Fruit fly (Drosophila melanogaster) whole organism, embryonic: ENCODE data around the gene cysu.

Experiments used
- CG12104 ChIP-seq: fragments of 200-800 bp; sonication (Bioruptor generic); optimal IDR thresholded peaks from 3 replicates; lab custom pipeline; 2016; ENCODE audit warnings: missing biosample characterization, missing genetic modification characterization
- CG13624 ChIP-seq: fragments of 200-800 bp; sonication (Bioruptor generic); optimal IDR thresholded peaks from 2 replicates; lab custom pipeline; 2016; ENCODE audit warnings: missing biosample characterization, missing genetic modification characterization
- CG14965 ChIP-seq: fragments of 200-800 bp; sonication (Bioruptor generic); optimal IDR thresholded peaks from 2 replicates; lab custom pipeline; 2016; ENCODE audit warnings: missing biosample characterization, missing genetic modification characterization, borderline replicate concordance
- CG17568 ChIP-seq: fragments of 200-800 bp; sonication (Bioruptor generic); optimal IDR thresholded peaks from 2 replicates; lab custom pipeline; 2018; ENCODE audit warnings: missing biosample characterization, mild to moderate bottlenecking, missing genetic modification characterization, moderate library complexity
- CG1832 ChIP-seq: fragments of 200-800 bp; sonication (Bioruptor generic); optimal IDR thresholded peaks from 2 replicates; lab custom pipeline; 2017; ENCODE audit warnings: missing biosample characterization, mild to moderate bottlenecking, missing genetic modification characterization, inconsistent platforms
- CG18619 ChIP-seq: fragments of 200-800 bp; sonication (Bioruptor generic); optimal IDR thresholded peaks from 3 replicates; lab custom pipeline; 2017; ENCODE audit warnings: missing biosample characterization, mild to moderate bottlenecking, missing genetic modification characterization
- CG2116 ChIP-seq: fragments of 200-800 bp; sonication (Bioruptor generic); optimal IDR thresholded peaks from 3 replicates; lab custom pipeline; 2018; ENCODE audit warnings: missing biosample characterization, mild to moderate bottlenecking, missing genetic modification characterization
- CG30403 ChIP-seq: fragments of 200-800 bp; sonication (Bioruptor generic); optimal IDR thresholded peaks from 3 replicates; lab custom pipeline; 2016; ENCODE audit warnings: missing biosample characterization, missing genetic modification characterization
- CG31441 ChIP-seq: fragments of 200-800 bp; sonication (Bioruptor generic); IDR thresholded peaks from 2 replicates; pipeline ENCODE4 v1.3.6; 2022; ENCODE audit warnings: missing biosample characterization, missing genetic modification characterization
- CG3281 ChIP-seq: fragments of 200-800 bp; sonication (Bioruptor generic); optimal IDR thresholded peaks from 3 replicates; lab custom pipeline; 2017; ENCODE audit warnings: missing biosample characterization, mild to moderate bottlenecking, missing genetic modification characterization
- CG33557 ChIP-seq: fragments of 200-800 bp; sonication (Bioruptor generic); optimal IDR thresholded peaks from 2 replicates; lab custom pipeline; 2019; ENCODE audit warnings: missing biosample characterization, mild to moderate bottlenecking, missing genetic modification characterization, moderate library complexity
- CG34224 ChIP-seq: fragments of 200-800 bp; sonication (Bioruptor generic); IDR thresholded peaks from 3 replicates; pipeline ENCODE4 v1.3.6; 2022; ENCODE audit warnings: missing biosample characterization, missing genetic modification characterization; ENCODE audit not compliant: partially characterized antibody
- CG42726 ChIP-seq: fragments of 200-800 bp; sonication (Bioruptor generic); IDR thresholded peaks from 2 replicates; pipeline ENCODE4 v1.3.6; 2022; ENCODE audit warnings: missing biosample characterization, missing genetic modification characterization; ENCODE audit not compliant: partially characterized antibody
- CG4730 ChIP-seq: fragments of 200-800 bp; sonication (Bioruptor generic); IDR thresholded peaks from 2 replicates; pipeline ENCODE4 v1.3.6; 2022; ENCODE audit warnings: missing biosample characterization, missing genetic modification characterization
- CG4854 ChIP-seq: fragments of 200-800 bp; sonication (Bioruptor generic); optimal IDR thresholded peaks from 2 replicates; lab custom pipeline; 2016; ENCODE audit warnings: missing biosample characterization, missing genetic modification characterization, inconsistent platforms
- CG9727 ChIP-seq: fragments of 200-800 bp; sonication (Bioruptor generic); optimal IDR thresholded peaks from 3 replicates; lab custom pipeline; 2017; ENCODE audit warnings: missing biosample characterization, mild to moderate bottlenecking, missing genetic modification characterization
- CHES-1-like ChIP-seq: fragments of 200-800 bp; sonication (Bioruptor generic); optimal IDR thresholded peaks from 2 replicates; lab custom pipeline; 2016; ENCODE audit warnings: missing biosample characterization, missing genetic modification characterization
- D19B ChIP-seq: fragments of 200-800 bp; sonication (Bioruptor generic); optimal IDR thresholded peaks from 2 replicates; lab custom pipeline; 2017; ENCODE audit warnings: missing biosample characterization, mild to moderate bottlenecking, missing genetic modification characterization
- ERR ChIP-seq: fragments of 200-800 bp; sonication (Bioruptor generic); optimal IDR thresholded peaks from 2 replicates; lab custom pipeline; 2016; ENCODE audit warnings: missing biosample characterization, missing genetic modification characterization
- Eip74EF ChIP-seq, 2 experiments: fragments of 200-800 bp in 1 of 2; fragments of >200 bp in 1 of 2; sonication (Bioruptor generic) in 1 of 2; optimal IDR thresholded peaks; 2 replicates each; lab custom pipeline; 2017 to 2019; ENCODE audit warnings: missing biosample characterization in 2 of 2, missing genetic modification characterization in 2 of 2, mild to moderate bottlenecking in 1 of 2, moderate library complexity in 1 of 2
- Fer2 ChIP-seq: fragments of 200-800 bp; sonication (Bioruptor generic); optimal IDR thresholded peaks from 2 replicates; lab custom pipeline; 2018; ENCODE audit warnings: missing biosample characterization, mild to moderate bottlenecking, missing genetic modification characterization, moderate library complexity
- Gsc ChIP-seq: fragments of 200-800 bp; sonication (Bioruptor generic); IDR thresholded peaks from 2 replicates; pipeline ENCODE4 v1.3.6; 2022; ENCODE audit warnings: missing biosample characterization, missing genetic modification characterization
- H15 ChIP-seq: fragments of 200-800 bp; sonication (Bioruptor generic); IDR thresholded peaks from 3 replicates; pipeline ENCODE4 v1.3.6; 2022; ENCODE audit warnings: missing biosample characterization, missing genetic modification characterization
- HLH3B ChIP-seq: fragments of 200-800 bp; sonication (Bioruptor generic); IDR thresholded peaks from 2 replicates; pipeline ENCODE4 v1.3.6; 2022; ENCODE audit warnings: missing biosample characterization, missing genetic modification characterization
- Hr78 ChIP-seq, 2 experiments: fragments of 200-800 bp in 1 of 2; fragments of >200 bp in 1 of 2; sonication (Bioruptor generic) in 1 of 2; optimal IDR thresholded peaks; 2 replicates each; lab custom pipeline; 2017 to 2019; ENCODE audit warnings: missing biosample characterization in 2 of 2, missing genetic modification characterization in 2 of 2, mild to moderate bottlenecking in 1 of 2, moderate library complexity in 1 of 2
- Med ChIP-seq: fragments of 200-800 bp; sonication (Bioruptor generic); peaks from one replicate; lab custom pipeline; 2016; ENCODE audit warnings: missing biosample characterization, missing genetic modification characterization, mild to moderate bottlenecking, inconsistent platforms, moderate library complexity
- NK7.1 ChIP-seq: fragments of 200-800 bp; sonication (Bioruptor generic); optimal IDR thresholded peaks from 3 replicates; lab custom pipeline; 2016; ENCODE audit warnings: missing biosample characterization, missing genetic modification characterization
- Poxn ChIP-seq: fragments of 200-800 bp; sonication (Bioruptor generic); IDR thresholded peaks from 2 replicates; pipeline ENCODE4 v1.3.6; 2022; ENCODE audit warnings: missing biosample characterization, missing genetic modification characterization
- Taf1 ChIP-seq: fragments of 200-800 bp; sonication (Bioruptor generic); IDR thresholded peaks from 2 replicates; pipeline ENCODE4 v1.3.6; 2022; ENCODE audit warnings: missing biosample characterization, missing genetic modification characterization
- Xbp1 ChIP-seq: fragments of 200-800 bp; sonication (Bioruptor generic); optimal IDR thresholded peaks from 3 replicates; lab custom pipeline; 2016; ENCODE audit warnings: missing biosample characterization, mild to moderate bottlenecking, missing genetic modification characterization
- bigmax ChIP-seq: fragments of 200-800 bp; sonication (Bioruptor generic); optimal IDR thresholded peaks from 2 replicates; lab custom pipeline; 2018; ENCODE audit warnings: missing biosample characterization, mild to moderate bottlenecking, missing genetic modification characterization
- bsh ChIP-seq, 2 experiments: fragments of 200-800 bp; sonication (Bioruptor generic); optimal IDR thresholded peaks; 2 replicates each; lab custom pipeline; 2017 to 2018; ENCODE audit warnings: mild to moderate bottlenecking in 2 of 2, missing biosample characterization in 2 of 2, missing genetic modification characterization in 2 of 2, moderate library complexity in 1 of 2
- crc ChIP-seq: fragments of 200-800 bp; sonication (Bioruptor generic); optimal IDR thresholded peaks from 2 replicates; lab custom pipeline; 2016; ENCODE audit warnings: missing biosample characterization, missing genetic modification characterization
- dimm ChIP-seq: fragments of 200-800 bp; sonication (Bioruptor generic); IDR thresholded peaks from 2 replicates; pipeline ENCODE4 v1.3.6; 2022; ENCODE audit warnings: missing biosample characterization, missing genetic modification characterization
- gem ChIP-seq: fragments of 200-800 bp; sonication (Bioruptor generic); optimal IDR thresholded peaks from 2 replicates; lab custom pipeline; 2019; ENCODE audit warnings: missing biosample characterization, mild to moderate bottlenecking, missing genetic modification characterization, moderate library complexity
- grau ChIP-seq: fragments of 200-800 bp; optimal IDR thresholded peaks from 3 replicates; lab custom pipeline; 2019; ENCODE audit warnings: missing biosample characterization, mild to moderate bottlenecking, missing genetic modification characterization, moderate library complexity
- grn ChIP-seq: fragments of 200-800 bp; sonication (Bioruptor generic); optimal IDR thresholded peaks from 3 replicates; lab custom pipeline; 2017; ENCODE audit warnings: missing biosample characterization, missing genetic modification characterization
- gsb ChIP-seq: fragments of 200-800 bp; sonication (Bioruptor generic); IDR thresholded peaks from 2 replicates; pipeline ENCODE4 v1.3.6; 2022; ENCODE audit warnings: missing biosample characterization, missing genetic modification characterization
- jigr1 ChIP-seq: fragments of 200-800 bp; sonication (Bioruptor generic); IDR thresholded peaks from 3 replicates; pipeline ENCODE4 v1.3.6; 2022; ENCODE audit warnings: missing biosample characterization, missing genetic modification characterization
- otp ChIP-seq: fragments of 200-800 bp; sonication (Bioruptor generic); IDR thresholded peaks from 3 replicates; pipeline ENCODE4, ENCODE4 v1.3.6; 2022; ENCODE audit warnings: missing biosample characterization, missing genetic modification characterization
- run ChIP-seq: fragments of 200-800 bp; sonication (Bioruptor generic); optimal IDR thresholded peaks from 3 replicates; lab custom pipeline; 2018; ENCODE audit warnings: missing biosample characterization, mild to moderate bottlenecking, missing genetic modification characterization
- sc ChIP-seq, 3 experiments: fragments of >200 bp in 2 of 3; fragments of 200-800 bp in 1 of 3; sonication (Bioruptor generic) in 1 of 3; optimal IDR thresholded peaks; 2 replicates in 2 of 3; 3 replicates in 1 of 3; lab custom pipeline; 2017; ENCODE audit warnings: mild to moderate bottlenecking in 1 of 3, missing biosample characterization in 1 of 3, missing genetic modification characterization in 1 of 3, missing genetic modification reagents in 1 of 3
- slbo ChIP-seq: fragments of 200-800 bp; sonication (Bioruptor generic); IDR thresholded peaks from 2 replicates; pipeline ENCODE4 v1.3.6; 2022; ENCODE audit warnings: missing biosample characterization, missing genetic modification characterization
- tup ChIP-seq: fragments of 200-800 bp; sonication (Bioruptor generic); optimal IDR thresholded peaks from 2 replicates; lab custom pipeline; 2016; ENCODE audit warnings: missing biosample characterization, mild to moderate bottlenecking, missing genetic modification characterization, moderate library complexity
- twi ChIP-seq: fragments of 200-800 bp; optimal IDR thresholded peaks from 2 replicates; lab custom pipeline; 2019; ENCODE audit warnings: missing biosample characterization, mild to moderate bottlenecking, missing genetic modification characterization, moderate library complexity
- vvl ChIP-seq: fragments of 200-800 bp; sonication (Bioruptor generic); IDR thresholded peaks from 2 replicates; pipeline ENCODE4 v1.3.6; 2022; ENCODE audit warnings: missing biosample characterization, missing genetic modification characterization
- zfh1 ChIP-seq: fragments of 200-800 bp; sonication (Bioruptor generic); IDR thresholded peaks from 3 replicates; pipeline ENCODE4 v1.3.6; 2022; ENCODE audit warnings: missing biosample characterization, missing genetic modification characterization

Gene cysu

dm6 chr3R:17385329-17386019, 40.1 kb upstream of the cysu start (continued):
- TF ChIP-seq Taf1 (GFP tag; lab: Robert Waterston, UW) (no peak), CG42726 (GFP tag; lab: Robert Waterston, UW) (no peak), CG13624 (peak; percentile 80), dimm (GFP tag; lab: Robert Waterston, UW) (no peak), CG4854 (peak; percentile 19), gsb (peak; percentile 46; the same call in 1 of the 2 replicates), grn (GFP tag; lab: Kevin White, UChicago) (no peak), Fer2 (tag; lab: Kevin White, UChicago) (peak; percentile 3), CG12104 (GFP tag; lab: Kevin White, UChicago) (peak; percentile 37), CG30403 (GFP tag; lab: Kevin White, UChicago) (peak; percentile 61), CG18619 (no peak), crc (peak; percentile 38), zfh1 (GFP tag; lab: Robert Waterston, UW) (peak; percentile 78), sc (optimal IDR thresholded peaks at IDR 0.05; lab: Kevin White, UChicago) (no peak), sc (GFP tag; optimal IDR thresholded peaks at IDR 0.05; lab: Kevin White, UChicago) (no peak), NK7.1 (GFP tag; lab: Kevin White, UChicago) (peak; percentile 17), otp (GFP tag; lab: Robert Waterston, UW) (peak; percentile 52; the same call in 1 of the 3 replicates), CG2116 (GFP tag; lab: Kevin White, UChicago) (peak; percentile 99), D19B (GFP tag; lab: Kevin White, UChicago) (no peak), Med (GFP tag; lab: Kevin White, UChicago) (peak; percentile 96), run (tag; lab: Kevin White, UChicago) (no peak), ERR (GFP tag; lab: Kevin White, UChicago) (peak; percentile 58), Xbp1 (GFP tag; lab: Kevin White, UChicago) (peak; percentile 76), bsh (GFP tag; optimal IDR thresholded peaks at IDR 0.05; lab: Kevin White, UChicago) (peak in 1 of 2 experiments; percentile 33), CG31441 (GFP tag; lab: Robert Waterston, UW) (peak; percentile 42), CG34224 (GFP tag; lab: Robert Waterston, UW) (peak; percentile 40; the same call in 1 of the 3 replicates), CG1832 (GFP tag; lab: Kevin White, UChicago) (no peak), HLH3B (GFP tag; lab: Robert Waterston, UW) (peak; percentile 37; the same call in 1 of the 2 replicates), Hr78 (GFP tag; optimal IDR thresholded peaks at IDR 0.05; lab: Kevin White, UChicago) (no peak), CG14965 (GFP tag; lab: Kevin White, UChicago) (no peak), slbo (GFP tag; lab: Robert Waterston, UW) (peak; percentile 58), grau (tag; lab: Kevin White, UChicago) (peak; percentile 66), CG4730 (GFP tag; lab: Robert Waterston, UW) (peak; percentile 41; the same call in 1 of the 2 replicates), Gsc (GFP tag; lab: Robert Waterston, UW) (no peak), bigmax (GFP tag; lab: Kevin White, UChicago) (peak; percentile 38), Poxn (0 out of 2 replicates have a peak, but pooled peaks have one; percentile 38), CG17568 (GFP tag; lab: Kevin White, UChicago) (no peak), H15 (GFP tag; lab: Robert Waterston, UW) (peak; percentile 43; the same call in 1 of the 3 replicates), twi (tag; lab: Kevin White, UChicago) (peak; percentile 26), CHES-1-like (GFP tag; lab: Kevin White, UChicago) (peak; percentile 74), gem (tag; lab: Kevin White, UChicago) (peak; percentile 68), jigr1 (GFP tag; lab: Robert Waterston, UW) (0 out of 3 replicates have a peak, but pooled peaks have one; percentile 11), CG33557 (GFP tag; lab: Kevin White, UChicago) (peak; percentile 8), vvl (GFP tag; lab: Robert Waterston, UW) (peak; percentile 91), Eip74EF (GFP tag; optimal IDR thresholded peaks at IDR 0.05; lab: Kevin White, UChicago) (peak in 1 of 2 experiments; percentile 56), CG3281 (peak; percentile 71), tup (GFP tag; lab: Kevin White, UChicago) (peak; percentile 63), CG9727 (peak; percentile 46)
